Fruit fly (Drosophila melanogaster) whole organism, embryonic: ENCODE results near the gene Met75Cb.

Experiments
- ATbp ChIP-seq: fragments of 200-800 bp; sonication (Bioruptor generic); optimal IDR thresholded peaks from 2 replicates; lab custom pipeline; 2017; ENCODE audit warnings: missing biosample characterization, mild to moderate bottlenecking, missing genetic modification characterization, missing genetic modification reagents
- Atf6 ChIP-seq: fragments of 200-800 bp; sonication (Bioruptor generic); IDR thresholded peaks from 2 replicates; pipeline ENCODE4 v1.3.6; 2022; ENCODE audit warnings: missing biosample characterization, missing genetic modification characterization
- BEAF-32 ChIP-seq: fragments of 200-800 bp; sonication (Bioruptor generic); optimal IDR thresholded peaks from 3 replicates; lab custom pipeline; 2017; ENCODE audit warnings: missing biosample characterization, missing genetic modification characterization, mild to moderate bottlenecking, moderate library complexity, missing genetic modification reagents
- CG10565 ChIP-seq: fragments of 200-800 bp; sonication (Bioruptor generic); optimal IDR thresholded peaks from 3 replicates; lab custom pipeline; 2016; ENCODE audit warnings: missing biosample characterization, mild to moderate bottlenecking, missing genetic modification characterization
- CG11093 ChIP-seq: fragments of 200-800 bp; sonication (Bioruptor generic); IDR thresholded peaks from 3 replicates; pipeline ENCODE4 v1.3.6; 2022; ENCODE audit warnings: missing biosample characterization, missing genetic modification characterization
- CG11696 ChIP-seq: fragments of 200-800 bp; sonication (Bioruptor generic); IDR thresholded peaks from 2 replicates; pipeline ENCODE4 v1.3.6; 2022; ENCODE audit warnings: missing biosample characterization, missing genetic modification characterization
- CG12744 ChIP-seq: fragments of 200-800 bp; sonication (Bioruptor generic); optimal IDR thresholded peaks from 2 replicates; lab custom pipeline; 2016; ENCODE audit warnings: missing biosample characterization, missing genetic modification characterization
- CG13123 ChIP-seq: fragments of 200-800 bp; sonication (Bioruptor generic); optimal IDR thresholded peaks from 2 replicates; lab custom pipeline; 2016; ENCODE audit warnings: missing biosample characterization, missing genetic modification characterization
- CG13287 ChIP-seq: fragments of 200-800 bp; sonication (Bioruptor generic); IDR thresholded peaks from 2 replicates; pipeline ENCODE4 v1.3.6; 2022; ENCODE audit warnings: missing biosample characterization, missing genetic modification characterization; ENCODE audit not compliant: partially characterized antibody
- CG13424 ChIP-seq: fragments of 200-800 bp; sonication (Bioruptor generic); optimal IDR thresholded peaks from 2 replicates; lab custom pipeline; 2019; ENCODE audit warnings: missing biosample characterization, mild to moderate bottlenecking, missing genetic modification characterization, moderate library complexity
- CG14667 ChIP-seq: fragments of 200-800 bp; sonication (Bioruptor generic); IDR thresholded peaks from 2 replicates; pipeline ENCODE4 v1.3.6; 2022; ENCODE audit warnings: missing biosample characterization, missing genetic modification characterization
- CG15479 ChIP-seq: fragments of 200-800 bp; sonication (Bioruptor generic); optimal IDR thresholded peaks from 3 replicates; lab custom pipeline; 2019; ENCODE audit warnings: missing biosample characterization, mild to moderate bottlenecking, missing genetic modification characterization, moderate library complexity
- CG16779 ChIP-seq: fragments of 200-800 bp; sonication (Bioruptor generic); IDR thresholded peaks from 2 replicates; pipeline ENCODE4 v1.3.6; 2022; ENCODE audit warnings: missing biosample characterization, missing genetic modification characterization
- CG16813 ChIP-seq: fragments of 200-800 bp; sonication (Bioruptor generic); IDR thresholded peaks from 3 replicates; pipeline ENCODE4 v1.3.6; 2022; ENCODE audit warnings: missing biosample characterization, missing genetic modification characterization; ENCODE audit not compliant: partially characterized antibody
- CG17186 ChIP-seq: fragments of 200-800 bp; sonication (Bioruptor generic); optimal IDR thresholded peaks from 3 replicates; lab custom pipeline; 2017; ENCODE audit warnings: missing biosample characterization, missing genetic modification reagents, missing genetic modification characterization
- CG2116 ChIP-seq: fragments of 200-800 bp; sonication (Bioruptor generic); optimal IDR thresholded peaks from 3 replicates; lab custom pipeline; 2018; ENCODE audit warnings: missing biosample characterization, mild to moderate bottlenecking, missing genetic modification characterization
- CG31224 ChIP-seq: fragments of 200-800 bp; sonication (Bioruptor generic); IDR thresholded peaks from 2 replicates; pipeline ENCODE4 v1.3.6; 2022; ENCODE audit warnings: missing biosample characterization, missing genetic modification characterization
- CG32772 ChIP-seq: fragments of 200-800 bp; sonication (Bioruptor generic); IDR thresholded peaks from 2 replicates; pipeline ENCODE4 v1.3.6; 2022; ENCODE audit warnings: missing biosample characterization, missing genetic modification characterization
- CG6272 ChIP-seq: fragments of 200-800 bp; sonication (Bioruptor generic); IDR thresholded peaks from 2 replicates; pipeline ENCODE4 v1.3.6; 2022; ENCODE audit warnings: missing biosample characterization, missing genetic modification characterization
- CkIIα-i1 ChIP-seq: fragments of 200-800 bp; sonication (Bioruptor generic); IDR thresholded peaks from 2 replicates; pipeline ENCODE4 v1.3.6; 2022; ENCODE audit warnings: missing biosample characterization, missing genetic modification characterization
- D19A ChIP-seq: fragments of 200-800 bp; optimal IDR thresholded peaks from 3 replicates; lab custom pipeline; 2019; ENCODE audit warnings: missing biosample characterization, mild to moderate bottlenecking, missing genetic modification characterization, moderate library complexity
- Dfd ChIP-seq, 2 experiments: fragments of >200 bp; optimal IDR thresholded peaks; 2 replicates each; lab custom pipeline; 2017; ENCODE audit warnings: missing biosample characterization in 2 of 2, missing genetic modification characterization in 2 of 2
- E2f2 ChIP-seq: fragments of 200-800 bp; sonication (Bioruptor generic); IDR thresholded peaks from 2 replicates; pipeline ENCODE4 v1.3.6; 2022; ENCODE audit warnings: missing biosample characterization, missing genetic modification characterization
- Eip74EF ChIP-seq, 2 experiments: fragments of 200-800 bp in 1 of 2; fragments of >200 bp in 1 of 2; sonication (Bioruptor generic) in 1 of 2; optimal IDR thresholded peaks; 2 replicates each; lab custom pipeline; 2017 to 2019; ENCODE audit warnings: missing biosample characterization in 2 of 2, missing genetic modification characterization in 2 of 2, mild to moderate bottlenecking in 1 of 2, moderate library complexity in 1 of 2
- Fer2 ChIP-seq: fragments of 200-800 bp; sonication (Bioruptor generic); optimal IDR thresholded peaks from 2 replicates; lab custom pipeline; 2018; ENCODE audit warnings: missing biosample characterization, mild to moderate bottlenecking, missing genetic modification characterization, moderate library complexity
- Gug ChIP-seq: fragments of 200-800 bp; sonication (Bioruptor generic); IDR thresholded peaks from 4 replicates; pipeline ENCODE4 v1.3.6; 2022; ENCODE audit warnings: missing biosample characterization, missing genetic modification characterization
- H2.0 ChIP-seq: fragments of 200-800 bp; sonication (Bioruptor generic); IDR thresholded peaks from 2 replicates; pipeline ENCODE4 v1.3.6; 2022; ENCODE audit warnings: missing biosample characterization, missing genetic modification characterization
- Hmr ChIP-seq: fragments of 200-800 bp; sonication (Bioruptor generic); optimal IDR thresholded peaks from 3 replicates; lab custom pipeline; 2017; ENCODE audit warnings: mild to moderate bottlenecking, missing biosample characterization, missing genetic modification reagents, missing genetic modification characterization
- Lhr ChIP-seq: fragments of 200-800 bp; sonication (Bioruptor generic); optimal IDR thresholded peaks from 3 replicates; lab custom pipeline; 2017; ENCODE audit warnings: mild to moderate bottlenecking, missing biosample characterization, missing genetic modification reagents, missing genetic modification characterization
- NC2α ChIP-seq: fragments of 200-800 bp; sonication (Bioruptor generic); optimal IDR thresholded peaks from 2 replicates; lab custom pipeline; 2016; ENCODE audit warnings: missing biosample characterization, missing genetic modification characterization
- Nf-YA ChIP-seq: fragments of 200-800 bp; sonication (Bioruptor generic); IDR thresholded peaks from 2 replicates; pipeline ENCODE4 v1.3.6; 2022; ENCODE audit warnings: missing biosample characterization, missing genetic modification characterization
- Rx ChIP-seq: fragments of 200-800 bp; sonication (Bioruptor generic); IDR thresholded peaks from 2 replicates; pipeline ENCODE4 v1.3.6; 2022; ENCODE audit warnings: missing biosample characterization, missing genetic modification characterization
- Scr ChIP-seq: fragments of 200-800 bp; sonication (Bioruptor generic); IDR thresholded peaks from 2 replicates; pipeline ENCODE4 v1.3.6; 2022; ENCODE audit warnings: missing biosample characterization, missing genetic modification characterization; ENCODE audit not compliant: partially characterized antibody
- Trl ChIP-seq, 3 experiments: fragments of >200 bp in 2 of 3; fragments of 200-800 bp in 1 of 3; sonication (Bioruptor generic) in 1 of 3; optimal IDR thresholded peaks; 2 replicates in 1 of 3; 3 replicates in 2 of 3; lab custom pipeline; 2016 to 2017; ENCODE audit warnings: missing biosample characterization in 1 of 3, missing genetic modification characterization in 1 of 3
- al ChIP-seq: fragments of 200-800 bp; sonication (Bioruptor generic); IDR thresholded peaks from 2 replicates; pipeline ENCODE4 v1.3.6; 2022; ENCODE audit warnings: missing biosample characterization, missing genetic modification characterization
- cas ChIP-seq: fragments of 200-800 bp; sonication (Bioruptor generic); IDR thresholded peaks from 2 replicates; pipeline ENCODE4 v1.3.6; 2022; ENCODE audit warnings: missing biosample characterization, missing genetic modification characterization
- chm ChIP-seq: fragments of 200-800 bp; sonication (Bioruptor generic); IDR thresholded peaks from 2 replicates; pipeline ENCODE4 v1.3.6; 2022; ENCODE audit warnings: missing biosample characterization, missing genetic modification characterization
- corto ChIP-seq: fragments of 200-800 bp; sonication (Bioruptor generic); optimal IDR thresholded peaks from 2 replicates; lab custom pipeline; 2016; ENCODE audit warnings: missing biosample characterization, mild to moderate bottlenecking, missing genetic modification characterization, moderate library complexity
- emc ChIP-seq: fragments of 200-800 bp; sonication (Bioruptor generic); optimal IDR thresholded peaks from 2 replicates; lab custom pipeline; 2016; ENCODE audit warnings: missing biosample characterization, missing genetic modification characterization
- hth ChIP-seq: fragments of >200 bp; optimal IDR thresholded peaks from 2 replicates; lab custom pipeline; 2017; ENCODE audit warnings: inconsistent platforms
- lab ChIP-seq: fragments of 200-800 bp; sonication (Bioruptor generic); optimal IDR thresholded peaks from 3 replicates; lab custom pipeline; 2017; ENCODE audit warnings: missing biosample characterization, missing genetic modification characterization, mild to moderate bottlenecking, moderate library complexity, missing genetic modification reagents
- luna ChIP-seq: fragments of 200-800 bp; sonication (Bioruptor generic); optimal IDR thresholded peaks from 2 replicates; lab custom pipeline; 2016; ENCODE audit warnings: missing biosample characterization, missing genetic modification characterization
- mam ChIP-seq: fragments of 200-800 bp; sonication (Bioruptor generic); optimal IDR thresholded peaks from 3 replicates; lab custom pipeline; 2016; ENCODE audit warnings: missing biosample characterization, missing genetic modification characterization
- mirr ChIP-seq: fragments of 200-800 bp; sonication (Bioruptor generic); optimal IDR thresholded peaks from 3 replicates; lab custom pipeline; 2018; ENCODE audit warnings: missing biosample characterization, mild to moderate bottlenecking, missing genetic modification characterization
- nau ChIP-seq: fragments of 200-800 bp; sonication (Bioruptor generic); optimal IDR thresholded peaks from 3 replicates; lab custom pipeline; 2017; ENCODE audit warnings: missing biosample characterization, mild to moderate bottlenecking, missing genetic modification characterization, missing genetic modification reagents
- nerfin-1 ChIP-seq: fragments of 200-800 bp; sonication (Bioruptor generic); optimal IDR thresholded peaks from 3 replicates; lab custom pipeline; 2019; ENCODE audit warnings: missing biosample characterization, mild to moderate bottlenecking, missing genetic modification characterization, moderate library complexity
- ro ChIP-seq: fragments of 200-800 bp; sonication (Bioruptor generic); IDR thresholded peaks from 2 replicates; pipeline ENCODE4 v1.3.6; 2022; ENCODE audit warnings: missing biosample characterization, missing genetic modification characterization
- slou ChIP-seq: fragments of 200-800 bp; sonication (Bioruptor generic); optimal IDR thresholded peaks from 3 replicates; lab custom pipeline; 2016; ENCODE audit warnings: missing biosample characterization, missing genetic modification characterization
- tin ChIP-seq: fragments of 200-800 bp; sonication (Bioruptor generic); optimal IDR thresholded peaks from 3 replicates; lab custom pipeline; 2016; ENCODE audit warnings: missing biosample characterization, missing genetic modification characterization
- usp ChIP-seq: fragments of >200 bp; optimal IDR thresholded peaks from 2 replicates; lab custom pipeline; 2017; ENCODE audit warnings: missing biosample characterization, missing genetic modification characterization

Gene Met75Cb

dm6 chr3L:18460987-18461403 is 8.4 kb downstream of the Met75Cb start, which contains the start of gene CG32196 (continued):
- peak; percentile 69; the same call in 1 of the 2 replicates for TF ChIP-seq CG14667 (GFP tag; lab: Robert Waterston, UW)
- TF ChIP-seq Gug (GFP tag; lab: Robert Waterston, UW): peak; percentile 59; the same call in 3 of the 4 replicates
- TF ChIP-seq ATbp (GFP tag; lab: Kevin White, UChicago): peak; percentile 68
- peak; percentile 41 for TF ChIP-seq BEAF-32 (GFP tag; lab: Kevin White, UChicago)
- TF ChIP-seq Scr (GFP tag; lab: Robert Waterston, UW): 0 out of 2 replicates have a peak, but pooled peaks have one; percentile 39
- TF ChIP-seq nerfin-1: peak; percentile 87
- peak; percentile 71 for TF ChIP-seq CG31224
- no peak for TF ChIP-seq NC2α (GFP tag; lab: Kevin White, UChicago)
- peak; percentile 15 for TF ChIP-seq Lhr (GFP tag; lab: Kevin White, UChicago)
- TF ChIP-seq CG11093 (GFP tag; lab: Robert Waterston, UW): peak; percentile 70; the same call in 2 of the 3 replicates
- no peak for TF ChIP-seq Trl (optimal IDR thresholded peaks at IDR 0.05; lab: Kevin White, UChicago)
- TF ChIP-seq Trl (GFP tag; optimal IDR thresholded peaks at IDR 0.05; lab: Kevin White, UChicago): no peak
- peak; percentile 37 for TF ChIP-seq slou (GFP tag; lab: Kevin White, UChicago)
- no peak for TF ChIP-seq CG17186
- TF ChIP-seq Atf6: no peak; the same call in 1 of the 2 replicates
- no peak; the same call in none of the 2 replicates for TF ChIP-seq Nf-YA (GFP tag; lab: Robert Waterston, UW)
- TF ChIP-seq CG6272: peak; percentile 71
- peak in 1 of 2 experiments; percentile 86 for TF ChIP-seq Eip74EF (GFP tag; optimal IDR thresholded peaks at IDR 0.05; lab: Kevin White, UChicago)
- peak; percentile 40; the same call in 1 of the 2 replicates for TF ChIP-seq Rx (GFP tag; lab: Robert Waterston, UW)
- TF ChIP-seq Hmr: peak; percentile 88
- TF ChIP-seq CG32772: peak; percentile 74
- TF ChIP-seq al: peak; percentile 81
- TF ChIP-seq CG16779 (GFP tag; lab: Robert Waterston, UW): no peak
- peak; percentile 79 for TF ChIP-seq Fer2 (tag; lab: Kevin White, UChicago)
- TF ChIP-seq CG12744: no peak
- TF ChIP-seq nau: peak; percentile 60
- TF ChIP-seq CG15479: no peak
- no peak for TF ChIP-seq hth
- TF ChIP-seq CG2116 (GFP tag; lab: Kevin White, UChicago): peak; percentile 40
- peak; percentile 60 for TF ChIP-seq CG13123 (GFP tag; lab: Kevin White, UChicago)
- peak; percentile 87 for TF ChIP-seq lab
- TF ChIP-seq chm: peak; percentile 55; the same call in 1 of the 2 replicates
- peak in 1 of 2 experiments; percentile 81 for TF ChIP-seq Dfd (GFP tag; optimal IDR thresholded peaks at IDR 0.05; lab: Kevin White, UChicago)
- TF ChIP-seq CG11696 (GFP tag; lab: Robert Waterston, UW): peak; percentile 52; the same call in 1 of the 2 replicates
- TF ChIP-seq ro (GFP tag; lab: Robert Waterston, UW): peak; percentile 59
- TF ChIP-seq mirr: peak; percentile 48
- TF ChIP-seq CG10565 (GFP tag; lab: Kevin White, UChicago): no peak
- peak; percentile 85 for TF ChIP-seq D19A (tag; lab: Kevin White, UChicago)
- TF ChIP-seq E2f2 (GFP tag; lab: Robert Waterston, UW): no peak; the same call in 1 of the 2 replicates
- peak; percentile 91 for TF ChIP-seq CG13424 (tag; lab: Kevin White, UChicago)
- peak; percentile 69 for TF ChIP-seq H2.0 (GFP tag; lab: Robert Waterston, UW)
- peak; percentile 69 for TF ChIP-seq tin (GFP tag; lab: Kevin White, UChicago)
- TF ChIP-seq emc (GFP tag; lab: Kevin White, UChicago): no peak
- peak; percentile 38 for TF ChIP-seq mam (GFP tag; lab: Kevin White, UChicago)
- TF ChIP-seq CkIIα-i1 (GFP tag; lab: Robert Waterston, UW): no peak
- TF ChIP-seq CG16813: no peak
- no peak for TF ChIP-seq luna (GFP tag; lab: Kevin White, UChicago)
- TF ChIP-seq usp (GFP tag; lab: Kevin White, UChicago): no peak
- TF ChIP-seq corto: no peak
- TF ChIP-seq cas (GFP tag; lab: Robert Waterston, UW): peak; percentile 78
- no peak for TF ChIP-seq CG13287 (GFP tag; lab: Robert Waterston, UW)
